Fruit fly (Drosophila melanogaster) whole organism, embryonic: ENCODE measurements around the gene janA.
A peak's percentile ranks its signal among the peaks of the same experiment; 100 is the strongest.

Experiments used
- B-H2 ChIP-seq: fragments of 200-800 bp; sonication (Bioruptor generic); optimal IDR thresholded peaks from 2 replicates; lab custom pipeline; 2018; ENCODE audit warnings: missing biosample characterization, mild to moderate bottlenecking, missing genetic modification characterization
- BtbVII ChIP-seq: fragments of 200-800 bp; sonication (Bioruptor generic); optimal IDR thresholded peaks from 3 replicates; lab custom pipeline; 2017; ENCODE audit warnings: missing biosample characterization, mild to moderate bottlenecking, missing genetic modification characterization
- C15 ChIP-seq: fragments of 200-800 bp; sonication (Bioruptor generic); IDR thresholded peaks from 3 replicates; pipeline ENCODE4 v1.3.6; 2022; ENCODE audit warnings: missing biosample characterization, missing genetic modification characterization
- CG10543 ChIP-seq: fragments of 200-800 bp; sonication (Bioruptor generic); optimal IDR thresholded peaks from 3 replicates; lab custom pipeline; 2017; ENCODE audit warnings: missing biosample characterization, mild to moderate bottlenecking, missing genetic modification characterization, moderate library complexity
- CG12219 ChIP-seq: fragments of 200-800 bp; sonication (Bioruptor generic); optimal IDR thresholded peaks from 3 replicates; lab custom pipeline; 2018; ENCODE audit warnings: missing biosample characterization, mild to moderate bottlenecking, missing genetic modification characterization
- CG12391 ChIP-seq: fragments of 200-800 bp; sonication (Bioruptor generic); optimal IDR thresholded peaks from 3 replicates; lab custom pipeline; 2018; ENCODE audit warnings: missing biosample characterization, mild to moderate bottlenecking, missing genetic modification characterization, moderate library complexity
- CG12769 ChIP-seq: fragments of 200-800 bp; sonication (Bioruptor generic); optimal IDR thresholded peaks from 2 replicates; lab custom pipeline; 2019; ENCODE audit warnings: missing biosample characterization, mild to moderate bottlenecking, missing genetic modification characterization, moderate library complexity
- CG15601 ChIP-seq: fragments of 200-800 bp; sonication (Bioruptor generic); optimal IDR thresholded peaks from 3 replicates; lab custom pipeline; 2019; ENCODE audit warnings: missing biosample characterization, mild to moderate bottlenecking, missing genetic modification characterization, moderate library complexity
- CG16813 ChIP-seq: fragments of 200-800 bp; sonication (Bioruptor generic); IDR thresholded peaks from 3 replicates; pipeline ENCODE4 v1.3.6; 2022; ENCODE audit warnings: missing biosample characterization, missing genetic modification characterization; ENCODE audit not compliant: partially characterized antibody
- CG17385 ChIP-seq: fragments of 200-800 bp; sonication (Bioruptor generic); optimal IDR thresholded peaks from 3 replicates; lab custom pipeline; 2018; ENCODE audit warnings: missing biosample characterization, mild to moderate bottlenecking, missing genetic modification characterization
- CG2116 ChIP-seq: fragments of 200-800 bp; sonication (Bioruptor generic); optimal IDR thresholded peaks from 3 replicates; lab custom pipeline; 2018; ENCODE audit warnings: missing biosample characterization, mild to moderate bottlenecking, missing genetic modification characterization
- CG30403 ChIP-seq: fragments of 200-800 bp; sonication (Bioruptor generic); optimal IDR thresholded peaks from 3 replicates; lab custom pipeline; 2016; ENCODE audit warnings: missing biosample characterization, missing genetic modification characterization
- CG31365 ChIP-seq: fragments of 200-800 bp; sonication (Bioruptor generic); optimal IDR thresholded peaks from 2 replicates; lab custom pipeline; 2018; ENCODE audit warnings: missing biosample characterization, mild to moderate bottlenecking, missing genetic modification characterization
- CG33557 ChIP-seq: fragments of 200-800 bp; sonication (Bioruptor generic); optimal IDR thresholded peaks from 2 replicates; lab custom pipeline; 2019; ENCODE audit warnings: missing biosample characterization, mild to moderate bottlenecking, missing genetic modification characterization, moderate library complexity
- CG3847 ChIP-seq: fragments of 200-800 bp; sonication (Bioruptor generic); IDR thresholded peaks from 2 replicates; pipeline ENCODE4 v1.3.6; 2022; ENCODE audit warnings: missing biosample characterization, missing genetic modification characterization
- CG4360 ChIP-seq: fragments of 200-800 bp; sonication (Bioruptor generic); IDR thresholded peaks from 2 replicates; pipeline ENCODE4 v1.3.6; 2022; ENCODE audit warnings: missing biosample characterization, missing genetic modification characterization
- CG5180 ChIP-seq: fragments of 200-800 bp; sonication (Bioruptor generic); optimal IDR thresholded peaks from 3 replicates; lab custom pipeline; 2017; ENCODE audit warnings: missing biosample characterization, missing genetic modification characterization, mild to moderate bottlenecking, moderate library complexity, missing genetic modification reagents
- CG7372 ChIP-seq: fragments of 200-800 bp; sonication (Bioruptor generic); IDR thresholded peaks from 2 replicates; pipeline ENCODE4 v1.3.6; 2022; ENCODE audit warnings: missing biosample characterization, missing genetic modification characterization
- CG7963 ChIP-seq: fragments of 200-800 bp; sonication (Bioruptor generic); IDR thresholded peaks from 3 replicates; pipeline ENCODE4 v1.3.6; 2022; ENCODE audit warnings: missing biosample characterization, missing genetic modification characterization; ENCODE audit not compliant: partially characterized antibody
- CG7987 ChIP-seq: fragments of 200-800 bp; sonication (Bioruptor generic); optimal IDR thresholded peaks from 2 replicates; lab custom pipeline; 2018; ENCODE audit warnings: missing biosample characterization, mild to moderate bottlenecking, missing genetic modification characterization, moderate library complexity
- CG8765 ChIP-seq: fragments of 200-800 bp; sonication (Bioruptor generic); IDR thresholded peaks from 2 replicates; pipeline ENCODE4 v1.3.6; 2022; ENCODE audit warnings: missing biosample characterization, missing genetic modification characterization
- D ChIP-seq, 2 experiments: fragments of 200-800 bp in 1 of 2; fragments of >200 bp in 1 of 2; sonication (Bioruptor generic) in 1 of 2; optimal IDR thresholded peaks; 2 replicates in 1 of 2; 3 replicates in 1 of 2; lab custom pipeline; 2017; ENCODE audit warnings: mild to moderate bottlenecking in 1 of 2, missing biosample characterization in 1 of 2, missing genetic modification characterization in 1 of 2, missing genetic modification reagents in 1 of 2
- Dad ChIP-seq: fragments of 200-800 bp; sonication (Bioruptor generic); optimal IDR thresholded peaks from 3 replicates; lab custom pipeline; 2016; ENCODE audit warnings: missing biosample characterization, missing genetic modification characterization
- Doc2 ChIP-seq: fragments of 200-800 bp; sonication (Bioruptor generic); IDR thresholded peaks from 2 replicates; pipeline ENCODE4 v1.3.6; 2022; ENCODE audit warnings: missing biosample characterization, missing genetic modification characterization
- Dp ChIP-seq: fragments of 200-800 bp; sonication (Bioruptor generic); optimal IDR thresholded peaks from 2 replicates; lab custom pipeline; 2018; ENCODE audit warnings: missing biosample characterization, mild to moderate bottlenecking, missing genetic modification characterization, moderate library complexity
- ERR ChIP-seq: fragments of 200-800 bp; sonication (Bioruptor generic); optimal IDR thresholded peaks from 2 replicates; lab custom pipeline; 2016; ENCODE audit warnings: missing biosample characterization, missing genetic modification characterization
- H2.0 ChIP-seq: fragments of 200-800 bp; sonication (Bioruptor generic); IDR thresholded peaks from 2 replicates; pipeline ENCODE4 v1.3.6; 2022; ENCODE audit warnings: missing biosample characterization, missing genetic modification characterization
- HLH3B ChIP-seq: fragments of 200-800 bp; sonication (Bioruptor generic); IDR thresholded peaks from 2 replicates; pipeline ENCODE4 v1.3.6; 2022; ENCODE audit warnings: missing biosample characterization, missing genetic modification characterization
- Nf-YB ChIP-seq: fragments of 200-800 bp; sonication (Bioruptor generic); optimal IDR thresholded peaks from 3 replicates; lab custom pipeline; 2019; ENCODE audit warnings: missing biosample characterization, mild to moderate bottlenecking, missing genetic modification characterization, moderate library complexity
- NfI ChIP-seq: fragments of 200-800 bp; sonication (Bioruptor generic); optimal IDR thresholded peaks from 3 replicates; lab custom pipeline; 2018; ENCODE audit warnings: missing biosample characterization, mild to moderate bottlenecking, missing genetic modification characterization, moderate library complexity
- PHDP ChIP-seq: fragments of 200-800 bp; sonication (Bioruptor generic); optimal IDR thresholded peaks from 3 replicates; lab custom pipeline; 2018; ENCODE audit warnings: missing biosample characterization, mild to moderate bottlenecking, missing genetic modification characterization, moderate library complexity
- Sin3A ChIP-seq: fragments of >200 bp; optimal IDR thresholded peaks from 2 replicates; lab custom pipeline; 2018
- Vsx1 ChIP-seq: fragments of 200-800 bp; sonication (Bioruptor generic); optimal IDR thresholded peaks from 2 replicates; lab custom pipeline; 2017; ENCODE audit warnings: missing biosample characterization, mild to moderate bottlenecking, missing genetic modification characterization, missing genetic modification reagents
- al ChIP-seq: fragments of 200-800 bp; sonication (Bioruptor generic); IDR thresholded peaks from 2 replicates; pipeline ENCODE4 v1.3.6; 2022; ENCODE audit warnings: missing biosample characterization, missing genetic modification characterization
- ap ChIP-seq: fragments of 200-800 bp; sonication (Bioruptor generic); IDR thresholded peaks from 2 replicates; pipeline ENCODE4 v1.3.6; 2022; ENCODE audit warnings: missing biosample characterization, missing genetic modification characterization
- ash1 ChIP-seq: fragments of 200-800 bp; sonication (Bioruptor generic); optimal IDR thresholded peaks from 2 replicates; lab custom pipeline; 2018; ENCODE audit warnings: missing biosample characterization, mild to moderate bottlenecking, missing genetic modification characterization
- dan ChIP-seq: fragments of 200-800 bp; sonication (Bioruptor generic); IDR thresholded peaks from 2 replicates; pipeline ENCODE4 v1.3.6; 2022; ENCODE audit warnings: missing biosample characterization, missing genetic modification characterization
- disco-r ChIP-seq: fragments of 200-800 bp; sonication (Bioruptor generic); optimal IDR thresholded peaks from 2 replicates; lab custom pipeline; 2016; ENCODE audit warnings: missing biosample characterization, missing genetic modification characterization
- dm ChIP-seq: fragments of 200-800 bp; sonication (Bioruptor generic); optimal IDR thresholded peaks from 3 replicates; lab custom pipeline; 2016; ENCODE audit warnings: missing biosample characterization, missing genetic modification characterization
- dysf ChIP-seq: fragments of 200-800 bp; sonication (Bioruptor generic); IDR thresholded peaks from 3 replicates; pipeline ENCODE4 v1.3.6; 2022; ENCODE audit warnings: missing biosample characterization, missing genetic modification characterization
- emc ChIP-seq: fragments of 200-800 bp; sonication (Bioruptor generic); optimal IDR thresholded peaks from 2 replicates; lab custom pipeline; 2016; ENCODE audit warnings: missing biosample characterization, missing genetic modification characterization
- h ChIP-seq: fragments of >200 bp; optimal IDR thresholded peaks from 2 replicates; lab custom pipeline; 2017
- jigr1 ChIP-seq: fragments of 200-800 bp; sonication (Bioruptor generic); IDR thresholded peaks from 3 replicates; pipeline ENCODE4 v1.3.6; 2022; ENCODE audit warnings: missing biosample characterization, missing genetic modification characterization
- lmd ChIP-seq: fragments of 200-800 bp; sonication (Bioruptor generic); IDR thresholded peaks from 2 replicates; pipeline ENCODE4 v1.3.6; 2022; ENCODE audit warnings: missing biosample characterization, missing genetic modification characterization
- peb ChIP-seq: fragments of 200-800 bp; sonication (Bioruptor generic); IDR thresholded peaks from 2 replicates; pipeline ENCODE4 v1.3.6; 2022; ENCODE audit warnings: missing biosample characterization, missing genetic modification characterization
- prd ChIP-seq, 3 experiments: fragments of >200 bp in 2 of 3; fragments of 200-800 bp in 1 of 3; sonication (Bioruptor generic) in 1 of 3; optimal IDR thresholded peaks in 2 of 3; IDR thresholded peaks in 1 of 3; 2 replicates in 2 of 3; 3 replicates in 1 of 3; pipeline versions ENCODE4 v1.3.6 to Lab custom; 2017 to 2022; ENCODE audit warnings: missing biosample characterization in 1 of 3, missing genetic modification characterization in 1 of 3
- schlank ChIP-seq: fragments of 200-800 bp; sonication (Bioruptor generic); optimal IDR thresholded peaks from 2 replicates; lab custom pipeline; 2018; ENCODE audit warnings: missing biosample characterization, mild to moderate bottlenecking, missing genetic modification characterization
- twi ChIP-seq: fragments of 200-800 bp; optimal IDR thresholded peaks from 2 replicates; lab custom pipeline; 2019; ENCODE audit warnings: missing biosample characterization, mild to moderate bottlenecking, missing genetic modification characterization, moderate library complexity
- wdn ChIP-seq: fragments of 200-800 bp; sonication (Bioruptor generic); IDR thresholded peaks from 2 replicates; pipeline ENCODE4 v1.3.6; 2022; ENCODE audit warnings: missing biosample characterization, missing genetic modification characterization
- z ChIP-seq: fragments of 200-800 bp; sonication (Bioruptor generic); IDR thresholded peaks from 3 replicates; pipeline ENCODE4 v1.3.6; 2022; ENCODE audit warnings: missing biosample characterization, missing genetic modification characterization
- zfh1 ChIP-seq: fragments of 200-800 bp; sonication (Bioruptor generic); IDR thresholded peaks from 3 replicates; pipeline ENCODE4 v1.3.6; 2022; ENCODE audit warnings: missing biosample characterization, missing genetic modification characterization

The janA gene

dm6 chr3R:30004648-30005047 is 34.7 kb downstream of the janA start, which contains the start of the genes Nlp and Nph (continued):
- TF ChIP-seq al (GFP tag; lab: Robert Waterston, UW) (no peak), CG12219 (GFP tag; lab: Kevin White, UChicago) (no peak), emc (no peak), D (optimal IDR thresholded peaks at IDR 0.05; lab: Kevin White, UChicago) (no peak), D (GFP tag; optimal IDR thresholded peaks at IDR 0.05; lab: Kevin White, UChicago) (no peak), HLH3B (GFP tag; lab: Robert Waterston, UW) (no peak), CG7987 (GFP tag; lab: Kevin White, UChicago) (no peak), h (no peak), C15 (GFP tag; lab: Robert Waterston, UW) (no peak), Dad (no peak), dysf (peak; percentile 22; the same call in 1 of the 3 replicates), jigr1 (GFP tag; lab: Robert Waterston, UW) (no peak), CG31365 (tag; lab: Kevin White, UChicago) (no peak), schlank (tag; lab: Kevin White, UChicago) (no peak), twi (peak; percentile 41), peb (GFP tag; lab: Robert Waterston, UW) (no peak), CG4360 (GFP tag; lab: Robert Waterston, UW) (no peak), Nf-YB (peak; percentile 12), Sin3A (peak; percentile 84), lmd (no peak), ap (GFP tag; lab: Robert Waterston, UW) (no peak), Vsx1 (GFP tag; lab: Kevin White, UChicago) (no peak), NfI (GFP tag; lab: Kevin White, UChicago) (no peak), B-H2 (GFP tag; lab: Kevin White, UChicago) (peak; percentile 29), CG12391 (tag; lab: Kevin White, UChicago) (peak; percentile 42), z (GFP tag; lab: Robert Waterston, UW) (no peak), CG10543 (GFP tag; lab: Kevin White, UChicago) (no peak), CG3847 (0 out of 2 replicates have a peak, but pooled peaks have one; percentile 53), zfh1 (GFP tag; lab: Robert Waterston, UW) (0 out of 3 replicates have a peak, but pooled peaks have one; percentile 3), CG12769 (tag; lab: Kevin White, UChicago) (no peak), CG17385 (GFP tag; lab: Kevin White, UChicago) (peak; percentile 5), BtbVII (GFP tag; lab: Kevin White, UChicago) (no peak), disco-r (GFP tag; lab: Kevin White, UChicago) (no peak), CG2116 (GFP tag; lab: Kevin White, UChicago) (peak; percentile 93), dm (GFP tag; lab: Kevin White, UChicago) (peak; percentile 89), ERR (no peak), CG15601 (peak; percentile 5), prd (optimal IDR thresholded peaks at IDR 0.05; lab: Kevin White, UChicago) (no peak), prd (GFP tag; IDR thresholded peaks at IDR 0.05; lab: Robert Waterston, UW) (no peak), CG33557 (GFP tag; lab: Kevin White, UChicago) (no peak), Dp (GFP tag; lab: Kevin White, UChicago) (peak; percentile 34), CG8765 (GFP tag; lab: Robert Waterston, UW) (no peak), CG16813 (GFP tag; lab: Robert Waterston, UW) (peak; percentile 86), CG7372 (GFP tag; lab: Robert Waterston, UW) (0 out of 2 replicates have a peak, but pooled peaks have one; percentile 35), H2.0 (GFP tag; lab: Robert Waterston, UW) (no peak), CG30403 (GFP tag; lab: Kevin White, UChicago) (peak; percentile 40), dan (no peak), PHDP (tag; lab: Kevin White, UChicago) (no peak), CG5180 (GFP tag; lab: Kevin White, UChicago) (no peak), CG7963 (GFP tag; lab: Robert Waterston, UW) (peak; percentile 62), wdn (no peak), ash1 (GFP tag; lab: Kevin White, UChicago) (no peak), Doc2 (no peak)
